Worm (Caenorhabditis elegans) whole organism, late embryonic: ENCODE results near the gene ZK177.12.

ENCODE experiments used
- C38D4.7 ChIP-seq: fragments of 200-800 bp; sonication (Bioruptor generic); optimal IDR thresholded peaks from 2 replicates; lab custom pipeline; 2018; ENCODE audit warnings: mild to moderate bottlenecking, missing genetic modification characterization, moderate library complexity, missing compliant biosample characterization
- F13H6.1 ChIP-seq: sonication (generic microtip); optimal IDR thresholded peaks from 2 replicates; lab custom pipeline; 2016; ENCODE audit warnings: missing genetic modification characterization, missing compliant biosample characterization
- K02D7.2 ChIP-seq: sonication (generic microtip); optimal IDR thresholded peaks from 2 replicates; lab custom pipeline; 2017; ENCODE audit warnings: mild to moderate bottlenecking, missing genetic modification characterization, missing compliant biosample characterization
- K09A11.1 ChIP-seq: sonication (generic microtip); optimal IDR thresholded peaks from 2 replicates; lab custom pipeline; 2017; ENCODE audit warnings: antibody characterized with exemption, mild to moderate bottlenecking, missing genetic modification characterization, missing compliant biosample characterization; ENCODE audit not compliant: insufficient read depth
- ceh-14 ChIP-seq: sonication (generic microtip); optimal IDR thresholded peaks from 2 replicates; lab custom pipeline; 2016; ENCODE audit warnings: missing genotype, missing genetic modification characterization, missing compliant biosample characterization
- ceh-31 ChIP-seq: sonication (generic microtip); optimal IDR thresholded peaks from 2 replicates; lab custom pipeline; 2016; ENCODE audit warnings: missing genetic modification characterization, missing compliant biosample characterization
- ceh-34 ChIP-seq: sonication (generic microtip); optimal IDR thresholded peaks from 2 replicates; lab custom pipeline; 2016; ENCODE audit warnings: mild to moderate bottlenecking, missing genetic modification characterization, missing compliant biosample characterization
- ceh-45 ChIP-seq: fragments of 200-800 bp; sonication (Bioruptor generic); IDR thresholded peaks from 2 replicates; pipeline ENCODE4 v1.3.6; 2022; ENCODE audit warnings: missing genetic modification reagents, missing genetic modification characterization, missing compliant biosample characterization
- ceh-48 ChIP-seq: sonication (generic microtip); optimal IDR thresholded peaks from 2 replicates; lab custom pipeline; 2016; ENCODE audit warnings: missing genetic modification characterization, inconsistent platforms, missing compliant biosample characterization
- ceh-9 ChIP-seq: sonication (generic microtip); optimal IDR thresholded peaks from 2 replicates; lab custom pipeline; 2016; ENCODE audit warnings: mild to moderate bottlenecking, missing genetic modification characterization, inconsistent platforms, missing compliant biosample characterization
- che-1 ChIP-seq: sonication (generic microtip); optimal IDR thresholded peaks from 2 replicates; lab custom pipeline; 2016; ENCODE audit warnings: mild to moderate bottlenecking, missing genetic modification characterization, missing compliant biosample characterization
- dve-1 ChIP-seq: sonication (generic microtip); optimal IDR thresholded peaks from 2 replicates; lab custom pipeline; 2017; ENCODE audit warnings: antibody characterized with exemption, mild to moderate bottlenecking, missing genetic modification characterization, missing compliant biosample characterization
- elt-2 ChIP-seq: sonication (generic microtip); optimal IDR thresholded peaks from 2 replicates; lab custom pipeline; 2016; ENCODE audit warnings: missing genetic modification reagents, missing genetic modification characterization, missing compliant biosample characterization
- eyg-1 ChIP-seq: sonication (generic microtip); optimal IDR thresholded peaks from 2 replicates; lab custom pipeline; 2016; ENCODE audit warnings: missing genotype, missing genetic modification characterization, missing compliant biosample characterization
- fkh-6 ChIP-seq: sonication (generic microtip); optimal IDR thresholded peaks from 2 replicates; lab custom pipeline; 2016; ENCODE audit warnings: missing genetic modification characterization, missing compliant biosample characterization
- gmeb-2 ChIP-seq: sonication (generic microtip); optimal IDR thresholded peaks from 2 replicates; lab custom pipeline; 2016; ENCODE audit warnings: missing genetic modification characterization, inconsistent platforms, missing compliant biosample characterization
- hlh-13 ChIP-seq: fragments of 200-800 bp; sonication (Bioruptor generic); optimal IDR thresholded peaks from 2 replicates; lab custom pipeline; 2018; ENCODE audit warnings: mild to moderate bottlenecking, missing genetic modification characterization, missing compliant biosample characterization
- hlh-15 ChIP-seq: sonication (generic microtip); optimal IDR thresholded peaks from 2 replicates; lab custom pipeline; 2016; ENCODE audit warnings: missing genetic modification characterization, missing compliant biosample characterization
- hlh-8 ChIP-seq: sonication (generic microtip); optimal IDR thresholded peaks from 2 replicates; lab custom pipeline; 2016; ENCODE audit warnings: missing genotype, missing genetic modification characterization, missing compliant biosample characterization
- lim-6 ChIP-seq: sonication (generic microtip); optimal IDR thresholded peaks from 2 replicates; lab custom pipeline; 2016; ENCODE audit warnings: missing genetic modification characterization, missing compliant biosample characterization
- lin-11 ChIP-seq: fragments of 200-800 bp; sonication (Bioruptor generic); optimal IDR thresholded peaks from 2 replicates; lab custom pipeline; 2018; ENCODE audit warnings: mild to moderate bottlenecking, missing genetic modification characterization, missing compliant biosample characterization
- madf-2 ChIP-seq: sonication (generic microtip); optimal IDR thresholded peaks from 2 replicates; lab custom pipeline; 2017; ENCODE audit warnings: missing genetic modification characterization, missing compliant biosample characterization
- mec-3 ChIP-seq: sonication (generic microtip); optimal IDR thresholded peaks from 2 replicates; lab custom pipeline; 2016; ENCODE audit warnings: borderline replicate concordance, missing genetic modification characterization, missing compliant biosample characterization
- odd-2 ChIP-seq: sonication (generic microtip); optimal IDR thresholded peaks from 2 replicates; lab custom pipeline; 2017; ENCODE audit warnings: antibody characterized with exemption, mild to moderate bottlenecking, missing genetic modification characterization, missing compliant biosample characterization
- pag-3 ChIP-seq: sonication (generic microtip); optimal IDR thresholded peaks from 2 replicates; lab custom pipeline; 2016; ENCODE audit warnings: missing compliant biosample characterization, missing genetic modification characterization, borderline replicate concordance
- pat-9 ChIP-seq: fragments of 200-800 bp; sonication (Bioruptor generic); optimal IDR thresholded peaks from 2 replicates; lab custom pipeline; 2018; ENCODE audit warnings: mild to moderate bottlenecking, missing genetic modification characterization, moderate library complexity, missing compliant biosample characterization
- pha-4 ChIP-seq: fragments of 150-350 bp; optimal IDR thresholded peaks from 2 replicates; lab custom pipeline; 2018; ENCODE audit warnings: missing biosample characterization, missing genetic modification reagents, missing genetic modification characterization
- pros-1 ChIP-seq: fragments of 150-350 bp; optimal IDR thresholded peaks from 2 replicates; lab custom pipeline; 2014; ENCODE audit warnings: missing biosample characterization, missing genetic modification reagents, missing genetic modification characterization
- ref-2 ChIP-seq: sonication (generic microtip); optimal IDR thresholded peaks from 2 replicates; lab custom pipeline; 2016; ENCODE audit warnings: missing genetic modification characterization, missing compliant biosample characterization
- rnt-1 ChIP-seq: sonication (generic microtip); optimal IDR thresholded peaks from 2 replicates; lab custom pipeline; 2016; ENCODE audit warnings: missing genetic modification characterization, missing compliant biosample characterization
- sox-2 ChIP-seq: fragments of 200-800 bp; sonication (Bioruptor generic); IDR thresholded peaks from 2 replicates; pipeline ENCODE4 v1.3.6; 2022; ENCODE audit warnings: missing genetic modification reagents, missing genetic modification characterization, missing compliant biosample characterization
- sox-4 ChIP-seq: sonication (generic microtip); optimal IDR thresholded peaks from 2 replicates; lab custom pipeline; 2017; ENCODE audit warnings: mild to moderate bottlenecking, missing genetic modification characterization, inconsistent platforms, missing compliant biosample characterization
- syd-9 ChIP-seq: sonication (generic microtip); optimal IDR thresholded peaks from 2 replicates; lab custom pipeline; 2016; ENCODE audit warnings: mild to moderate bottlenecking, missing genetic modification characterization, moderate library complexity, missing compliant biosample characterization
- tbx-2 ChIP-seq: sonication (generic microtip); optimal IDR thresholded peaks from 2 replicates; lab custom pipeline; 2016; ENCODE audit warnings: missing genetic modification characterization, missing compliant biosample characterization
- ttx-3 ChIP-seq: sonication (generic microtip); optimal IDR thresholded peaks from 2 replicates; lab custom pipeline; 2016; ENCODE audit warnings: missing genetic modification reagents, missing genetic modification characterization, missing compliant biosample characterization
- unc-3 ChIP-seq, 2 experiments: fragments of 200-800 bp in 1 of 2; sonication (Bioruptor generic) in 1 of 2; sonication (generic microtip) in 1 of 2; conservative IDR thresholded peaks in 1 of 2; optimal IDR thresholded peaks in 1 of 2; 2 replicates each; pipeline versions ENCODE4 v1.3.6 to Lab custom; 2016 to 2022; ENCODE audit warnings: missing compliant biosample characterization in 2 of 2, missing genetic modification characterization in 2 of 2, missing genetic modification reagents in 1 of 2
- unc-42 ChIP-seq: sonication (generic microtip); optimal IDR thresholded peaks from 2 replicates; lab custom pipeline; 2016; ENCODE audit warnings: missing genotype, missing genetic modification characterization, missing compliant biosample characterization
- unc-55 ChIP-seq: sonication (generic microtip); optimal IDR thresholded peaks from 2 replicates; lab custom pipeline; 2017; ENCODE audit warnings: missing biosample characterization, missing genetic modification reagents, missing genetic modification characterization
- unc-86 ChIP-seq: sonication (generic microtip); optimal IDR thresholded peaks from 2 replicates; lab custom pipeline; 2016; ENCODE audit warnings: missing genetic modification characterization, missing compliant biosample characterization
- zip-5 ChIP-seq: sonication (generic microtip); optimal IDR thresholded peaks from 2 replicates; lab custom pipeline; 2016; ENCODE audit warnings: missing genetic modification characterization, missing compliant biosample characterization

ZK177.12 gene

ce11 chrII:5521411-5521810 lies at the start of gene ZK177.12:
TSS of gene ZK177.12 (plus strand) at chrII:5521711.
- TF ChIP-seq syd-9 (tag; lab: Kevin White, UChicago): no peak
- TF ChIP-seq ceh-34: no peak
- no peak for TF ChIP-seq C38D4.7
- TF ChIP-seq, all 69 proteins: peak for 0

ce11 chrII:5473946-5474423 lies 47.5 kb upstream of the ZK177.12 start, which contains the start of gene mrps-16:
TSS of gene mrps-16 (plus strand) at chrII:5474373.
- TF ChIP-seq ceh-34: no peak
- no peak for TF ChIP-seq fkh-6 (tag; lab: Kevin White, UChicago)
- TF ChIP-seq ceh-14 (tag; lab: Kevin White, UChicago): no peak
- no peak for TF ChIP-seq ceh-48
- peak; percentile 53 for TF ChIP-seq unc-42 (tag; lab: Kevin White, UChicago)
- TF ChIP-seq ref-2 (tag; lab: Kevin White, UChicago): no peak
- peak; percentile 1 for TF ChIP-seq unc-86 (tag; lab: Kevin White, UChicago)

ce11 chrII:5474946-5475345 lies 46.6 kb upstream of the ZK177.12 start, which contains the start of gene ilcr-2:
TSS of gene ilcr-2 (plus strand) at chrII:5475246.
- no peak for TF ChIP-seq hlh-13 (GFP tag; lab: Kevin White, UChicago)
- TF ChIP-seq pag-3: no peak
- TF ChIP-seq pros-1 (tag; lab: Kevin White, UChicago): no peak
- no peak for TF ChIP-seq odd-2 (tag; lab: Kevin White, UChicago)
- no peak for TF ChIP-seq dve-1
- no peak for TF ChIP-seq sox-4 (tag; lab: Kevin White, UChicago)
- no peak for TF ChIP-seq mec-3 (tag; lab: Kevin White, UChicago)
- TF ChIP-seq zip-5 (tag; lab: Kevin White, UChicago): no peak
- TF ChIP-seq ttx-3 (tag; lab: Kevin White, UChicago): no peak
- TF ChIP-seq ceh-31 (tag; lab: Kevin White, UChicago): no peak
- no peak for TF ChIP-seq fkh-6 (tag; lab: Kevin White, UChicago)
- TF ChIP-seq madf-2 (tag; lab: Kevin White, UChicago): no peak
- no peak for TF ChIP-seq eyg-1 (tag; lab: Kevin White, UChicago)
- TF ChIP-seq K02D7.2 (tag; lab: Kevin White, UChicago): no peak
- no peak for TF ChIP-seq pat-9
- TF ChIP-seq, all 69 proteins: peak for 0

ce11 chrII:5478318-5478717 lies 43.2 kb upstream of the ZK177.12 start, which contains the start of gene F56D1.1:
TSS of gene F56D1.1 (plus strand) at chrII:5478618.
- TF ChIP-seq sox-2 (no peak), che-1 (tag; lab: Kevin White, UChicago) (no peak), odd-2 (tag; lab: Kevin White, UChicago) (no peak), fkh-6 (tag; lab: Kevin White, UChicago) (no peak), lim-6 (tag; lab: Kevin White, UChicago) (no peak), hlh-15 (no peak), elt-2 (no peak), F13H6.1 (tag; lab: Kevin White, UChicago) (no peak), lin-11 (no peak), unc-55 (GFP tag; lab: Kevin White, UChicago) (no peak), rnt-1 (tag; lab: Kevin White, UChicago) (no peak), pag-3 (no peak), unc-3 (GFP tag; conservative IDR thresholded peaks at IDR 0.05; lab: Robert Waterston, UW) (no peak), unc-3 (tag; optimal IDR thresholded peaks at IDR 0.05; lab: Kevin White, UChicago) (no peak)

- TF ChIP-seq pat-9 (no peak), syd-9 (tag; lab: Kevin White, UChicago) (no peak), che-1 (tag; lab: Kevin White, UChicago) (no peak), gmeb-2 (tag; lab: Kevin White, UChicago) (no peak), K09A11.1 (tag; lab: Kevin White, UChicago) (no peak), pha-4 (tag; lab: Kevin White, UChicago) (no peak), ceh-9 (no peak), sox-2 (no peak), hlh-8 (no peak), unc-86 (tag; lab: Kevin White, UChicago) (no peak), zip-5 (tag; lab: Kevin White, UChicago) (no peak), mec-3 (tag; lab: Kevin White, UChicago) (no peak), tbx-2 (no peak), ceh-48 (no peak), F13H6.1 (tag; lab: Kevin White, UChicago) (no peak), sox-4 (tag; lab: Kevin White, UChicago) (no peak), ceh-45 (no peak), ttx-3 (tag; lab: Kevin White, UChicago) (no peak), ceh-34 (no peak)
Measured at ce11 chrII:5481982-5482381, 39.5 kb upstream of the ZK177.12 start, which contains the start of gene cal-8. TSS of gene cal-8 (minus strand) at chrII:5482041.
